Worm (Caenorhabditis elegans) whole organism, L1 larva: ENCODE measurements around the gene his-1.
A peak's percentile ranks its signal among the peaks of the same experiment; 100 is the strongest.

ENCODE experiments used
- C04F5.9 ChIP-seq: sonication (generic microtip); optimal IDR thresholded peaks from 2 replicates; lab custom pipeline; 2016; ENCODE audit warnings: missing genetic modification characterization, missing compliant biosample characterization
- C16A3.4 ChIP-seq: fragments of 150-350 bp; optimal IDR thresholded peaks from 2 replicates; lab custom pipeline; 2014; ENCODE audit warnings: missing biosample characterization, missing genetic modification characterization
- Y116A8C.19 ChIP-seq: sonication (generic microtip); optimal IDR thresholded peaks from 2 replicates; lab custom pipeline; 2016; ENCODE audit warnings: missing compliant biosample characterization, missing genetic modification characterization, borderline replicate concordance
- ama-1 ChIP-seq: fragments of 150-350 bp; optimal IDR thresholded peaks from 2 replicates; lab custom pipeline; 2014
- ceh-8 ChIP-seq: fragments of 200-800 bp; sonication (Bioruptor generic); optimal IDR thresholded peaks from 2 replicates; lab custom pipeline; 2018; ENCODE audit warnings: mild to moderate bottlenecking, missing genetic modification characterization, moderate library complexity, missing compliant biosample characterization
- ceh-90 ChIP-seq: sonication (generic microtip); optimal IDR thresholded peaks from 2 replicates; lab custom pipeline; 2016; ENCODE audit warnings: missing genetic modification characterization, missing compliant biosample characterization
- ces-1 ChIP-seq: fragments of 150-350 bp; optimal IDR thresholded peaks from 2 replicates; lab custom pipeline; 2014; ENCODE audit warnings: missing biosample characterization, missing genetic modification reagents, missing genetic modification characterization
- efl-1 ChIP-seq, 4 experiments: fragments of 150-350 bp; optimal IDR thresholded peaks in 3 of 4; peaks in 1 of 4; 1 replicate in 1 of 4; 2 replicates in 3 of 4; lab custom pipeline; 2014; ENCODE audit warnings: missing biosample characterization in 2 of 4, missing genetic modification characterization in 2 of 4, missing genetic modification reagents in 2 of 4
- egl-13 ChIP-seq: sonication (generic microtip); optimal IDR thresholded peaks from 2 replicates; lab custom pipeline; 2016; ENCODE audit warnings: missing genotype, missing genetic modification reagents, missing genetic modification characterization, missing compliant biosample characterization
- egl-27 ChIP-seq, 2 experiments: fragments of 150-350 bp in 1 of 2; sonication (generic microtip); optimal IDR thresholded peaks; 3 replicates each; lab custom pipeline; 2017 to 2018; ENCODE audit warnings: missing biosample characterization in 2 of 2, missing genetic modification characterization in 2 of 2, missing genetic modification reagents in 2 of 2
- elt-2 ChIP-seq: sonication (generic microtip); optimal IDR thresholded peaks from 2 replicates; lab custom pipeline; 2016; ENCODE audit warnings: missing genetic modification characterization, mild to moderate bottlenecking, inconsistent platforms, missing compliant biosample characterization, missing genetic modification reagents
- fkh-10 ChIP-seq: sonication (generic microtip); optimal IDR thresholded peaks from 2 replicates; lab custom pipeline; 2017; ENCODE audit warnings: missing biosample characterization, missing genetic modification reagents, missing genetic modification characterization
- fos-1 ChIP-seq: fragments of 150-350 bp; optimal IDR thresholded peaks from 2 replicates; lab custom pipeline; 2014; ENCODE audit warnings: missing biosample characterization, missing genetic modification characterization
- grh-1 ChIP-seq: fragments of 200-800 bp; sonication (Bioruptor generic); IDR thresholded peaks from 2 replicates; pipeline ENCODE4 v1.3.6; 2022; ENCODE audit warnings: missing genetic modification reagents, missing genetic modification characterization, missing compliant biosample characterization
- hlh-17 ChIP-seq: fragments of 200-800 bp; sonication (Bioruptor generic); optimal IDR thresholded peaks from 2 replicates; lab custom pipeline; 2018; ENCODE audit warnings: missing genetic modification characterization, mild to moderate bottlenecking, missing compliant biosample characterization, moderate library complexity, borderline replicate concordance
- irx-1 ChIP-seq: sonication (generic microtip); optimal IDR thresholded peaks from 2 replicates; lab custom pipeline; 2016; ENCODE audit warnings: missing genetic modification characterization, missing compliant biosample characterization
- lin-13 ChIP-seq: fragments of 150-350 bp; optimal IDR thresholded peaks from 2 replicates; lab custom pipeline; 2014; ENCODE audit warnings: missing biosample characterization, missing genetic modification reagents, missing genetic modification characterization
- lin-15B ChIP-seq: fragments of 150-350 bp; sonication (generic microtip); optimal IDR thresholded peaks from 3 replicates; lab custom pipeline; 2014; ENCODE audit warnings: missing biosample characterization, missing genetic modification characterization
- lin-35 ChIP-seq, 2 experiments: fragments of 150-350 bp; optimal IDR thresholded peaks; 2 replicates each; lab custom pipeline; 2014; ENCODE audit warnings: missing biosample characterization in 2 of 2, missing genetic modification characterization in 2 of 2, missing genetic modification reagents in 2 of 2
- lin-39 ChIP-seq: fragments of 150-350 bp; optimal IDR thresholded peaks from 2 replicates; lab custom pipeline; 2014; ENCODE audit warnings: missing biosample characterization, missing genetic modification reagents, missing genetic modification characterization
- lir-3 ChIP-seq: sonication (generic microtip); optimal IDR thresholded peaks from 2 replicates; lab custom pipeline; 2016; ENCODE audit warnings: mild to moderate bottlenecking, missing genetic modification characterization, moderate library complexity, missing compliant biosample characterization; ENCODE audit not compliant: poor library complexity
- lsy-2 ChIP-seq, 2 experiments: fragments of 150-350 bp; optimal IDR thresholded peaks; 2 replicates each; lab custom pipeline; 2014; ENCODE audit warnings: missing biosample characterization in 2 of 2, missing genetic modification characterization in 2 of 2
- mdl-1 ChIP-seq, 2 experiments: fragments of 150-350 bp; optimal IDR thresholded peaks; 2 replicates each; lab custom pipeline; 2014 to 2017; ENCODE audit warnings: missing biosample characterization in 2 of 2, missing genetic modification characterization in 2 of 2, inconsistent platforms in 1 of 2
- mef-2 ChIP-seq: fragments of 150-350 bp; optimal IDR thresholded peaks from 2 replicates; lab custom pipeline; 2014; ENCODE audit warnings: missing biosample characterization, missing genetic modification characterization
- nhr-11 ChIP-seq: fragments of 150-350 bp; optimal IDR thresholded peaks from 2 replicates; lab custom pipeline; 2014; ENCODE audit warnings: missing biosample characterization, missing genetic modification characterization
- nhr-12 ChIP-seq: sonication (generic microtip); optimal IDR thresholded peaks from 2 replicates; lab custom pipeline; 2017; ENCODE audit warnings: missing biosample characterization, missing genetic modification characterization
- nhr-20 ChIP-seq: sonication (generic microtip); optimal IDR thresholded peaks from 2 replicates; lab custom pipeline; 2016; ENCODE audit warnings: mild to moderate bottlenecking, missing genetic modification characterization, missing compliant biosample characterization
- nhr-28 ChIP-seq: fragments of 150-350 bp; optimal IDR thresholded peaks from 2 replicates; lab custom pipeline; 2014; ENCODE audit warnings: missing biosample characterization, missing genetic modification characterization
- nhr-47 ChIP-seq: sonication (generic microtip); optimal IDR thresholded peaks from 2 replicates; lab custom pipeline; 2016; ENCODE audit warnings: mild to moderate bottlenecking, missing genetic modification characterization, moderate library complexity, missing compliant biosample characterization
- nhr-76 ChIP-seq: sonication (generic microtip); optimal IDR thresholded peaks from 2 replicates; lab custom pipeline; 2017; ENCODE audit warnings: missing biosample characterization, missing genetic modification characterization
- pag-3 ChIP-seq: sonication (generic microtip); optimal IDR thresholded peaks from 2 replicates; lab custom pipeline; 2017; ENCODE audit warnings: missing genetic modification characterization, mild to moderate bottlenecking, missing compliant biosample characterization, antibody characterized with exemption, borderline replicate concordance; ENCODE audit not compliant: insufficient read depth
- pax-3 ChIP-seq: fragments of 200-800 bp; sonication (Bioruptor generic); optimal IDR thresholded peaks from 2 replicates; lab custom pipeline; 2018; ENCODE audit warnings: mild to moderate bottlenecking, missing genetic modification characterization, moderate library complexity, missing compliant biosample characterization
- snpc-4 ChIP-seq: fragments of 150-350 bp; optimal IDR thresholded peaks from 2 replicates; lab custom pipeline; 2014; ENCODE audit warnings: missing biosample characterization, missing genetic modification characterization
- sptf-1 ChIP-seq: fragments of 150-350 bp; optimal IDR thresholded peaks from 2 replicates; lab custom pipeline; 2014; ENCODE audit warnings: missing biosample characterization, missing genetic modification characterization
- sup-37 ChIP-seq: fragments of 200-800 bp; sonication (Bioruptor generic); optimal IDR thresholded peaks from 2 replicates; lab custom pipeline; 2018; ENCODE audit warnings: mild to moderate bottlenecking, missing genetic modification characterization, missing compliant biosample characterization
- swsn-7 ChIP-seq: sonication (generic microtip); optimal IDR thresholded peaks from 2 replicates; lab custom pipeline; 2016; ENCODE audit warnings: missing genetic modification characterization, missing compliant biosample characterization
- tlp-1 ChIP-seq: fragments of 150-350 bp; optimal IDR thresholded peaks from 2 replicates; lab custom pipeline; 2014; ENCODE audit warnings: missing biosample characterization, missing genetic modification characterization
- unc-30 ChIP-seq: sonication (generic microtip); optimal IDR thresholded peaks from 2 replicates; lab custom pipeline; 2017; ENCODE audit warnings: missing biosample characterization, missing genetic modification characterization
- unc-86 ChIP-seq: sonication (generic microtip); optimal IDR thresholded peaks from 2 replicates; lab custom pipeline; 2016; ENCODE audit warnings: missing genetic modification characterization, missing compliant biosample characterization
- vab-15 ChIP-seq: sonication (generic microtip); optimal IDR thresholded peaks from 2 replicates; lab custom pipeline; 2017; ENCODE audit warnings: missing genotype, mild to moderate bottlenecking, missing genetic modification characterization, missing compliant biosample characterization
- zip-4 ChIP-seq: fragments of 200-800 bp; sonication (Bioruptor generic); optimal IDR thresholded peaks from 2 replicates; lab custom pipeline; 2018; ENCODE audit warnings: mild to moderate bottlenecking, missing genetic modification characterization, moderate library complexity, missing compliant biosample characterization
- ztf-4 ChIP-seq: fragments of 150-350 bp; optimal IDR thresholded peaks from 2 replicates; lab custom pipeline; 2014; ENCODE audit warnings: missing biosample characterization, missing genetic modification characterization

Gene his-1

ce11 chrV:16000433-16000832 is 41.9 kb upstream of the his-1 start, which contains the start of gene nhr-50 (continued):
- TF ChIP-seq ama-1 (lab: Kevin White, UChicago) (no peak), snpc-4 (peak; percentile 5), elt-2 (tag; lab: Kevin White, UChicago) (peak; percentile 83), lir-3 (tag; lab: Kevin White, UChicago) (no peak), mdl-1 (tag; optimal IDR thresholded peaks at IDR 0.05; lab: Kevin White, UChicago) (peak in 1 of 2 experiments; percentile 53), lsy-2 (tag; optimal IDR thresholded peaks at IDR 0.05; lab: Kevin White, UChicago) (peak; percentile 2 to 43), fkh-10 (GFP tag; lab: Kevin White, UChicago) (no peak), pax-3 (tag; lab: Kevin White, UChicago) (peak; percentile 36), nhr-28 (tag; lab: Kevin White, UChicago) (no peak), sptf-1 (tag; lab: Kevin White, UChicago) (no peak), unc-86 (tag; lab: Kevin White, UChicago) (no peak), swsn-7 (tag; lab: Kevin White, UChicago) (peak; percentile 36), ztf-4 (tag; lab: Kevin White, UChicago) (no peak), C04F5.9 (tag; lab: Kevin White, UChicago) (no peak), nhr-47 (peak; percentile 61), pag-3 (no peak), lin-15B (tag; lab: Kevin White, UChicago) (no peak), zip-4 (GFP tag; lab: Kevin White, UChicago) (no peak), nhr-12 (tag; lab: Kevin White, UChicago) (no peak), lin-35 (GFP tag; optimal IDR thresholded peaks at IDR 0.05; lab: Kevin White, UChicago) (peak; percentile 13 to 27), fos-1 (peak; percentile 91), ceh-8 (GFP tag; lab: Kevin White, UChicago) (peak; percentile 38), nhr-20 (tag; lab: Kevin White, UChicago) (peak; percentile 70), ces-1 (GFP tag; lab: Kevin White, UChicago) (no peak), Y116A8C.19 (tag; lab: Kevin White, UChicago) (no peak), sup-37 (GFP tag; lab: Kevin White, UChicago) (no peak), hlh-17 (GFP tag; lab: Kevin White, UChicago) (no peak), ceh-90 (no peak), egl-13 (tag; lab: Kevin White, UChicago) (no peak), unc-30 (no peak), lin-13 (GFP tag; lab: Kevin White, UChicago) (no peak), vab-15 (no peak), grh-1 (GFP tag; lab: Robert Waterston, UW) (no peak), nhr-76 (tag; lab: Kevin White, UChicago) (no peak), C16A3.4 (tag; lab: Kevin White, UChicago) (no peak), irx-1 (tag; lab: Kevin White, UChicago) (no peak), egl-27 (tag; optimal IDR thresholded peaks at IDR 0.05; lab: Kevin White, UChicago) (peak in 1 of 2 experiments; percentile 26), nhr-11 (tag; lab: Kevin White, UChicago) (no peak), tlp-1 (tag; lab: Kevin White, UChicago) (no peak), lin-39 (tag; lab: Kevin White, UChicago) (no peak), mef-2 (tag; lab: Kevin White, UChicago) (no peak)

DNA sequence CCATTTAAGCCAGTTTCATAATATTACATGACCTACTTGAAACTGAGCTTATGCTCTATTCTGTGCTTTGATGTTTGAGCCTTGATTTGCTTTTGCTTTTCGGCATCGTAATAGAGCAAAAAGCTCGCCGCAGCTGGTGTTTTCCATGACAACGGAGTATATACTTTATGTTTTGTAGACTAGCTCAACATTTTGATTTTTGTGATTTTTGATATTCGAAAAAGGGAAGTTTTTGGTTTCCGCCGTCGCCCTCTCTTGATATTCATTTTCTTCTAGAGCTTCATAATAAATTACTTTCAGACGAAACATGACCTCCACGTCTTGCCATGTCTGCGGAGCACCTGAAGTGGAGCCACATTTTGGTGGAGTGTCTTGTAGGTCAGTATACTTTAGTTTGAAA is 40.0 kb upstream of the his-1 start, which contains the start of gene nhr-63:
nhr-63 (plus strand) TSS at position 301 of the 400 bp plus-strand sequence.
- TF ChIP-seq efl-1 (optimal IDR thresholded peaks at IDR 0.05; lab: Kevin White, UChicago) (no peak), efl-1 (GFP tag; optimal IDR thresholded peaks at IDR 0.05 in 1 of 2; lab: Kevin White, UChicago) (peak in 1 of 2 experiments; percentile 3), lin-15B (tag; lab: Kevin White, UChicago) (no peak)
